Worm (Caenorhabditis elegans): Measurements from ENCODE around the gene F13E9.16.

Gene F13E9.16

DNA sequence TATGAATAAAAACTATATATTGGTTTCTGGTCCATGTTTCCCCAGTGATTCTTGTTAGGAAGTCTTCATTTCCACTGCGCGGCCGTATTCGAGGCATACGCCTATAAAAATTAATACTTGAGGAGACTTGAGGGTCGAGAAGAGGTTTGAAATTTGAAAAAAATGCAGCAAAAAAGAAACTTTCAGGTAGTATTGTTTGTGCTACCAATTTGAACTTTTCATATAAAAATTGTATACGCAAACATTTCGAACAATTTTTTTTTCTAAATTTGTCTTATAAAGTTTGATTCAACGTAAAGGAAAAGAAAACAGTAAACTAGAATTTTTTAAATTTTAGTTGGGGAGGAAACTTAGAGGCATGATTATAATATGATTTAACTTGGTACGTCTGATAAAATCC lies 35.4 kb downstream of the F13E9.16 start, which contains the start of gene T11G6.4:
Gene T11G6.4, minus strand, starts transcription at position 101 of the 400 bp plus-strand sequence.
- TF ChIP-seq jun-1 (tag; optimal IDR thresholded peaks at IDR 0.05) (no peak), Y116A8C.19 (tag; optimal IDR thresholded peaks at IDR 0.05; ENCODE audit: borderline replicate concordance) (no peak), ceh-90 (tag; optimal IDR thresholded peaks at IDR 0.05) (no peak), dpl-1 (GFP tag; optimal IDR thresholded peaks at IDR 0.05) (no peak), snpc-4 (tag; optimal IDR thresholded peaks at IDR 0.05) (no peak), unc-98 (GFP tag; IDR thresholded peaks at IDR 0.05) (no peak), zag-1 (tag; optimal IDR thresholded peaks at IDR 0.05) (no peak), nhr-71 (tag; optimal IDR thresholded peaks at IDR 0.05) (no peak), ztf-11 (tag; optimal IDR thresholded peaks at IDR 0.05) (no peak), nhr-11 (tag; optimal IDR thresholded peaks at IDR 0.05) (no peak), mab-9 (GFP tag; IDR thresholded peaks at IDR 0.05) (no peak), swsn-7 (tag; optimal IDR thresholded peaks at IDR 0.05) (no peak), lin-39 (tag; optimal IDR thresholded peaks at IDR 0.05) (no peak), unc-62 (GFP tag; optimal IDR thresholded peaks at IDR 0.05) (no peak), ztf-4 (tag; optimal IDR thresholded peaks at IDR 0.05) (no peak), fos-1 (tag; optimal IDR thresholded peaks at IDR 0.05) (no peak), nhr-28 (tag; optimal IDR thresholded peaks at IDR 0.05) (no peak)

ce11 chrIV:10851136-10851535 lies 36.0 kb downstream of the F13E9.16 start:
- TF ChIP-seq nhr-28 (tag; optimal IDR thresholded peaks at IDR 0.05) (no peak), efl-1 (optimal IDR thresholded peaks at IDR 0.05) (no peak), efl-1 (GFP tag; optimal IDR thresholded peaks at IDR 0.05 in 1 of 2) (peak in 1 of 2 experiments; percentile 80)

- no peak for TF ChIP-seq vab-15 (tag; optimal IDR thresholded peaks at IDR 0.05)
- TF ChIP-seq snpc-4 (tag; optimal IDR thresholded peaks at IDR 0.05): peak; percentile 6
- peak in 1 of 2 experiments; percentile 59 for TF ChIP-seq mdl-1 (tag; optimal IDR thresholded peaks at IDR 0.05)
- TF ChIP-seq efl-3 (GFP tag; optimal IDR thresholded peaks at IDR 0.05): no peak
- TF ChIP-seq nhr-71 (tag; optimal IDR thresholded peaks at IDR 0.05): peak; percentile 48
- TF ChIP-seq swsn-7 (tag; optimal IDR thresholded peaks at IDR 0.05): peak; percentile 16
- peak; percentile 3 for TF ChIP-seq dsc-1 (tag; optimal IDR thresholded peaks at IDR 0.05)
- TF ChIP-seq nhr-20 (tag; optimal IDR thresholded peaks at IDR 0.05): peak; percentile 18
- peak; percentile 49 for TF ChIP-seq rnt-1 (tag; optimal IDR thresholded peaks at IDR 0.05)
- peak; percentile 14 for TF ChIP-seq unc-130 (tag; optimal IDR thresholded peaks at IDR 0.05)
- peak in 2 of 3 experiments; percentile 46 to 51 for TF ChIP-seq dpl-1 (GFP tag; optimal IDR thresholded peaks at IDR 0.05)
- TF ChIP-seq ceh-82 (tag; optimal IDR thresholded peaks at IDR 0.05): peak in 1 of 3 experiments; percentile 33
- TF ChIP-seq tbx-2 (tag; optimal IDR thresholded peaks at IDR 0.05): peak; percentile 4
- TF ChIP-seq snu-23 (GFP tag; optimal IDR thresholded peaks at IDR 0.05): peak; percentile 50
- TF ChIP-seq blmp-1 (tag; optimal IDR thresholded peaks at IDR 0.05): peak; percentile 4
- TF ChIP-seq xbp-1 (tag; optimal IDR thresholded peaks at IDR 0.05): peak; percentile 37
- no peak for TF ChIP-seq lir-3 (tag; optimal IDR thresholded peaks at IDR 0.05; ENCODE audit: poor library complexity)
- TF ChIP-seq zip-4 (GFP tag; optimal IDR thresholded peaks at IDR 0.05): no peak
- peak; percentile 39 to 52 for TF ChIP-seq efl-1 (optimal IDR thresholded peaks at IDR 0.05)
- peak; percentile 48 to 95 for TF ChIP-seq efl-1 (GFP tag; optimal IDR thresholded peaks at IDR 0.05 in 1 of 2)
- peak; percentile 87 to 97 for TF ChIP-seq lsy-2 (tag; optimal IDR thresholded peaks at IDR 0.05)
- TF ChIP-seq ces-1 (GFP tag; optimal IDR thresholded peaks at IDR 0.05): no peak
- TF ChIP-seq mep-1 (tag; optimal IDR thresholded peaks at IDR 0.05): peak; percentile 45
- peak; percentile 3 to 65 for TF ChIP-seq lin-35 (GFP tag; optimal IDR thresholded peaks at IDR 0.05)
- peak; percentile 81 for TF ChIP-seq F16B12.6 (tag; optimal IDR thresholded peaks at IDR 0.05)
- TF ChIP-seq unc-86 (tag; optimal IDR thresholded peaks at IDR 0.05): no peak
- peak; percentile 37 for TF ChIP-seq skn-1 (tag; optimal IDR thresholded peaks at IDR 0.05)
- peak; percentile 10 for TF ChIP-seq nhr-47 (tag; optimal IDR thresholded peaks at IDR 0.05)
These were observed 44.4 kb downstream of the F13E9.16 start, which contains the start of gene T11G6.5 for ce11 chrIV:10842705-10843364. Gene T11G6.5 (minus strand): TSS chrIV:10842755.

All from whole organism, L1 larva.